Comparison of ENCODE assay signal across 4 worm cellular contexts in genomic region chrX:2970804-2971395, ce11.
A peak's percentile ranks its signal among the peaks of the same experiment; 100 is the strongest.
TF ChIP-seq lines count a peak whose summit lies in the region.

No protein-coding gene starts in this region.

TF ChIP-seq in whole organism, L2 larva, 48 proteins besides CTCF, POLR2A, EP300 and RAD21:
- TF ChIP-seq nhr-237 (tag; optimal IDR thresholded peaks at IDR 0.05; lab: Kevin White, UChicago) (no peak), ama-1 (optimal IDR thresholded peaks at IDR 0.05; lab: Kevin White, UChicago) (peak; percentile 13), nhr-129 (tag; optimal IDR thresholded peaks at IDR 0.05; lab: Kevin White, UChicago) (no peak), nhr-12 (tag; optimal IDR thresholded peaks at IDR 0.05; lab: Kevin White, UChicago) (no peak), fos-1 (tag; optimal IDR thresholded peaks at IDR 0.05; lab: Kevin White, UChicago) (peak; percentile 17), elt-1 (tag; optimal IDR thresholded peaks at IDR 0.05; lab: Kevin White, UChicago) (no peak), dmd-4 (tag; optimal IDR thresholded peaks at IDR 0.05; lab: Kevin White, UChicago) (no peak), crh-2 (tag; optimal IDR thresholded peaks at IDR 0.05; lab: Kevin White, UChicago) (peak; percentile 72), sma-9 (GFP tag; optimal IDR thresholded peaks at IDR 0.05; lab: Kevin White, UChicago) (peak; percentile 10), sma-9 (tag; optimal IDR thresholded peaks at IDR 0.05; lab: Kevin White, UChicago) (no peak), aly-2 (tag; optimal IDR thresholded peaks at IDR 0.05; lab: Kevin White, UChicago) (no peak)

TF ChIP-seq in whole organism, L3 larva, 47 proteins besides CTCF, POLR2A, EP300 and RAD21:
- peak; percentile 31 for TF ChIP-seq pha-4 (tag; optimal IDR thresholded peaks at IDR 0.05; lab: Kevin White, UChicago)
- TF ChIP-seq nhr-11 (tag; optimal IDR thresholded peaks at IDR 0.05; lab: Kevin White, UChicago), result no peak
- no peak for TF ChIP-seq lin-15B (tag; optimal IDR thresholded peaks at IDR 0.05; lab: Kevin White, UChicago)
- TF ChIP-seq ceh-9 (tag; optimal IDR thresholded peaks at IDR 0.05; lab: Kevin White, UChicago), result no peak
- no peak for TF ChIP-seq zag-1 (tag; optimal IDR thresholded peaks at IDR 0.05; lab: Kevin White, UChicago)
- no peak for TF ChIP-seq nhr-67 (tag; optimal IDR thresholded peaks at IDR 0.05; lab: Kevin White, UChicago)
- no peak for TF ChIP-seq nhr-23 (tag; optimal IDR thresholded peaks at IDR 0.05; lab: Kevin White, UChicago)
- no peak for TF ChIP-seq sea-2 (GFP tag; optimal IDR thresholded peaks at IDR 0.05; lab: Kevin White, UChicago)
- TF ChIP-seq pqm-1 (tag; optimal IDR thresholded peaks at IDR 0.05; lab: Kevin White, UChicago), result peak; percentile 33
- TF ChIP-seq nhr-12 (tag; optimal IDR thresholded peaks at IDR 0.05; lab: Kevin White, UChicago), result no peak
- no peak for TF ChIP-seq nhr-77 (tag; optimal IDR thresholded peaks at IDR 0.05; lab: Kevin White, UChicago)
- TF ChIP-seq ceh-82 (tag; optimal IDR thresholded peaks at IDR 0.05; lab: Kevin White, UChicago), result no peak
- TF ChIP-seq egl-5 (tag; optimal IDR thresholded peaks at IDR 0.05; lab: Kevin White, UChicago), result no peak
- TF ChIP-seq daf-12 (tag; optimal IDR thresholded peaks at IDR 0.05; lab: Kevin White, UChicago), result no peak
- TF ChIP-seq tbx-2 (tag; optimal IDR thresholded peaks at IDR 0.05; lab: Kevin White, UChicago), result no peak
- TF ChIP-seq mdl-1 (tag; optimal IDR thresholded peaks at IDR 0.05; lab: Kevin White, UChicago), result no peak
- no peak for TF ChIP-seq skn-1 (tag; optimal IDR thresholded peaks at IDR 0.05; lab: Kevin White, UChicago)
- peak; percentile 9 for TF ChIP-seq nhr-25 (tag; optimal IDR thresholded peaks at IDR 0.05; lab: Kevin White, UChicago)
- peak; percentile 33 for TF ChIP-seq elt-2 (tag; optimal IDR thresholded peaks at IDR 0.05; lab: Kevin White, UChicago)
- TF ChIP-seq eor-1 (tag; optimal IDR thresholded peaks at IDR 0.05; lab: Kevin White, UChicago), result no peak
- TF ChIP-seq R02D3.7 (tag; optimal IDR thresholded peaks at IDR 0.05; lab: Kevin White, UChicago), result no peak
- no peak for TF ChIP-seq mml-1 (tag; optimal IDR thresholded peaks at IDR 0.05; lab: Kevin White, UChicago)
- no peak for TF ChIP-seq aly-2 (tag; optimal IDR thresholded peaks at IDR 0.05; lab: Kevin White, UChicago)
- no peak for TF ChIP-seq nhr-237 (tag; optimal IDR thresholded peaks at IDR 0.05; lab: Kevin White, UChicago)
- no peak for TF ChIP-seq ztf-4 (tag; optimal IDR thresholded peaks at IDR 0.05; lab: Kevin White, UChicago)
- TF ChIP-seq snpc-4 (tag; optimal IDR thresholded peaks at IDR 0.05; lab: Kevin White, UChicago), result peak; percentile 56
- no peak for TF ChIP-seq ceh-16 (tag; optimal IDR thresholded peaks at IDR 0.05; lab: Kevin White, UChicago)
- no peak for TF ChIP-seq elt-3 (tag; optimal IDR thresholded peaks at IDR 0.05; lab: Kevin White, UChicago)
- TF ChIP-seq elt-1 (tag; optimal IDR thresholded peaks at IDR 0.05; lab: Kevin White, UChicago), result peak; percentile 28

TF ChIP-seq in whole organism, L4 larva, 104 proteins besides CTCF, POLR2A, EP300 and RAD21:
- TF ChIP-seq madf-5 (GFP tag; IDR thresholded peaks at IDR 0.05; lab: Robert Waterston, UW) (0 out of 4 replicates have a peak, but pooled peaks of 1 of the 2 experiments have one; percentile 30), attf-4 (tag; optimal IDR thresholded peaks at IDR 0.05; lab: Kevin White, UChicago) (no peak), hlh-11 (tag; optimal IDR thresholded peaks at IDR 0.05; lab: Kevin White, UChicago) (peak; percentile 24), mxl-3 (GFP tag; optimal IDR thresholded peaks at IDR 0.05; lab: Kevin White, UChicago) (peak; percentile 24), unc-62 (GFP tag; optimal IDR thresholded peaks at IDR 0.05 in 1 of 2; lab: Kevin White, UChicago) (peak in 1 of 2 experiments; percentile 29), unc-62 (tag; optimal IDR thresholded peaks at IDR 0.05; lab: Kevin White, UChicago) (no peak), lin-15B (tag; optimal IDR thresholded peaks at IDR 0.05; lab: Kevin White, UChicago) (no peak), ama-1 (optimal IDR thresholded peaks at IDR 0.05; lab: Kevin White, UChicago) (peak; percentile 1), T26A8.4 (GFP tag; IDR thresholded peaks at IDR 0.05; lab: Robert Waterston, UW) (peak; percentile 9; the same call in 1 of the 2 replicates), spr-3 (GFP tag; optimal IDR thresholded peaks at IDR 0.05; lab: Kevin White, UChicago) (no peak), sdz-12 (GFP tag; optimal IDR thresholded peaks at IDR 0.05; lab: Kevin White, UChicago) (no peak), ctbp-1 (GFP tag; IDR thresholded peaks at IDR 0.05; lab: Robert Waterston, UW) (0 out of 2 replicates have a peak, but pooled peaks have one; percentile 14), php-3 (GFP tag; IDR thresholded peaks at IDR 0.05; lab: Robert Waterston, UW) (0 out of 2 replicates have a peak, but pooled peaks have one; percentile 13), daf-16 (GFP tag; optimal IDR thresholded peaks at IDR 0.05; lab: Kevin White, UChicago) (no peak), daf-16 (tag; optimal IDR thresholded peaks at IDR 0.05; lab: Kevin White, UChicago) (peak; percentile 90), aly-2 (tag; optimal IDR thresholded peaks at IDR 0.05; lab: Kevin White, UChicago) (no peak), zfp-3 (GFP tag; conservative IDR thresholded peaks at IDR 0.05; lab: Robert Waterston, UW) (no peak; the same call in 1 of the 2 replicates), aha-1 (tag; lab: Kevin White, UChicago) (peak; percentile 64), lin-39 (tag; optimal IDR thresholded peaks at IDR 0.05; lab: Kevin White, UChicago) (no peak), snpc-1.2 (GFP tag; IDR thresholded peaks at IDR 0.05; lab: Robert Waterston, UW) (no peak), madf-9 (GFP tag; conservative IDR thresholded peaks at IDR 0.05; lab: Robert Waterston, UW) (0 out of 2 replicates have a peak, but pooled peaks have one; percentile 1), hmg-1.1 (GFP tag; IDR thresholded peaks at IDR 0.05; lab: Robert Waterston, UW) (0 out of 2 replicates have a peak, but pooled peaks have one; percentile 15), unc-39 (tag; optimal IDR thresholded peaks at IDR 0.05; lab: Kevin White, UChicago) (no peak), dve-1 (tag; optimal IDR thresholded peaks at IDR 0.05; lab: Kevin White, UChicago; ENCODE audit: insufficient read depth) (peak; percentile 55), Y75B8A.6 (GFP tag; IDR thresholded peaks at IDR 0.05; lab: Robert Waterston, UW) (no peak), zip-2 (tag; optimal IDR thresholded peaks at IDR 0.05; lab: Kevin White, UChicago) (no peak), mep-1 (tag; optimal IDR thresholded peaks at IDR 0.05; lab: Kevin White, UChicago) (peak; percentile 44), jun-1 (tag; optimal IDR thresholded peaks at IDR 0.05; lab: Kevin White, UChicago) (peak; percentile 2)

TF ChIP-seq in whole organism, young adult, 124 proteins besides CTCF, POLR2A, EP300 and RAD21 (continues in another document):
- no peak for TF ChIP-seq hrde-1 (tag; optimal IDR thresholded peaks at IDR 0.05; lab: Kevin White, UChicago; ENCODE audit: borderline replicate concordance)
- no peak for TF ChIP-seq mes-4 (tag; optimal IDR thresholded peaks at IDR 0.05; lab: Kevin White, UChicago)
- no peak for TF ChIP-seq C06A6.2 (GFP tag; conservative IDR thresholded peaks at IDR 0.05; lab: Robert Waterston, UW)
- no peak for TF ChIP-seq nhr-27 (tag; optimal IDR thresholded peaks at IDR 0.05; lab: Kevin White, UChicago)
- no peak for TF ChIP-seq aptf-3 (GFP tag; IDR thresholded peaks at IDR 0.05; lab: Robert Waterston, UW)
- TF ChIP-seq rec-8 (tag; optimal IDR thresholded peaks at IDR 0.05; lab: Kevin White, UChicago), result no peak
- peak; percentile 11 for TF ChIP-seq tbp1 (GFP tag; optimal IDR thresholded peaks at IDR 0.05; lab: Kevin White, UChicago)
- no peak for TF ChIP-seq sdz-38 (tag; optimal IDR thresholded peaks at IDR 0.05; lab: Kevin White, UChicago)
- TF ChIP-seq B0336.3 (GFP tag; IDR thresholded peaks at IDR 0.05; lab: Robert Waterston, UW), result no peak
- no peak for TF ChIP-seq F22D6.2 (tag; optimal IDR thresholded peaks at IDR 0.05; lab: Kevin White, UChicago)
- TF ChIP-seq lag-1 (GFP tag; IDR thresholded peaks at IDR 0.05; lab: Robert Waterston, UW), result no peak
- no peak for TF ChIP-seq attf-5 (GFP tag; optimal IDR thresholded peaks at IDR 0.05; lab: Kevin White, UChicago)
- peak; percentile 49 to 58 for TF ChIP-seq let-607 (tag; optimal IDR thresholded peaks at IDR 0.05; lab: Kevin White, UChicago)
- TF ChIP-seq lin-35 (GFP tag; optimal IDR thresholded peaks at IDR 0.05; lab: Kevin White, UChicago), result peak in 1 of 3 experiments; percentile 7
- TF ChIP-seq ZK185.1 (tag; optimal IDR thresholded peaks at IDR 0.05; lab: Kevin White, UChicago; ENCODE audit: poor library complexity, severe bottlenecking), result peak; percentile 21
- TF ChIP-seq F49E8.2 (tag; optimal IDR thresholded peaks at IDR 0.05; lab: Kevin White, UChicago; ENCODE audit: insufficient read depth), result no peak
- TF ChIP-seq madf-10 (tag; optimal IDR thresholded peaks at IDR 0.05; lab: Kevin White, UChicago), result no peak
- TF ChIP-seq ztf-28 (GFP tag; IDR thresholded peaks at IDR 0.05; lab: Robert Waterston, UW), result no peak
- no peak for TF ChIP-seq unc-130 (GFP tag; optimal IDR thresholded peaks at IDR 0.05; lab: Kevin White, UChicago)
- no peak for TF ChIP-seq B0019.2 (GFP tag; conservative IDR thresholded peaks at IDR 0.05; lab: Robert Waterston, UW)
- no peak for TF ChIP-seq nfyb-1 (GFP tag; IDR thresholded peaks at IDR 0.05; lab: Robert Waterston, UW)
- no peak for TF ChIP-seq egrh-3 (GFP tag; IDR thresholded peaks at IDR 0.05; lab: Robert Waterston, UW)
- TF ChIP-seq ekl-4 (GFP tag; IDR thresholded peaks at IDR 0.05; lab: Robert Waterston, UW), result 0 out of 2 replicates have a peak, but pooled peaks have one; percentile 8
- peak; percentile 44 for TF ChIP-seq mel-28 (tag; optimal IDR thresholded peaks at IDR 0.05; lab: Kevin White, UChicago; ENCODE audit: borderline replicate concordance)
- no peak for TF ChIP-seq F57A8.1 (GFP tag; optimal IDR thresholded peaks at IDR 0.05; lab: Kevin White, UChicago)
- no peak for TF ChIP-seq C17E4.6 (GFP tag; IDR thresholded peaks at IDR 0.05; lab: Robert Waterston, UW)
- TF ChIP-seq hmg-1.2 (GFP tag; IDR thresholded peaks at IDR 0.05; lab: Robert Waterston, UW), result peak; percentile 28; the same call in 1 of the 2 replicates
- no peak for TF ChIP-seq hlh-12 (tag; optimal IDR thresholded peaks at IDR 0.05; lab: Kevin White, UChicago)
- no peak for TF ChIP-seq dpff-1 (tag; optimal IDR thresholded peaks at IDR 0.05; lab: Kevin White, UChicago)
- TF ChIP-seq F23B12.7 (tag; optimal IDR thresholded peaks at IDR 0.05; lab: Kevin White, UChicago; ENCODE audit: insufficient read depth), result peak; percentile 15
- TF ChIP-seq T07F8.4 (tag; optimal IDR thresholded peaks at IDR 0.05; lab: Kevin White, UChicago), result no peak
- TF ChIP-seq ama-1 (optimal IDR thresholded peaks at IDR 0.05; lab: Kevin White, UChicago), result peak; percentile 70
- no peak for TF ChIP-seq ama-1 (GFP tag; optimal IDR thresholded peaks at IDR 0.05; lab: Kevin White, UChicago)
- no peak for TF ChIP-seq F57C9.4 (tag; optimal IDR thresholded peaks at IDR 0.05; lab: Kevin White, UChicago)
- no peak for TF ChIP-seq ceh-40 (GFP tag; IDR thresholded peaks at IDR 0.05; lab: Robert Waterston, UW)
